Fruit fly (Drosophila melanogaster) S2 (cell line): ENCODE measurements around the gene CG12535.

ENCODE experiments used
- CG8478 ChIP-seq: fragments of >200 bp; optimal IDR thresholded peaks from 2 replicates; lab custom pipeline; 2018
- CTCF ChIP-seq, 2 experiments: fragments of >200 bp; optimal IDR thresholded peaks; 2 replicates each; lab custom pipeline; 2018

- TF ChIP-seq CG8478 (lab: Kevin White, UChicago) (no peak), CTCF (optimal IDR thresholded peaks at IDR 0.05; lab: Kevin White, UChicago) (no peak)
These were observed 35.9 kb downstream of the CG12535 start for dm6 chrX:3412855-3413254.
